Fruit fly (Drosophila melanogaster) whole organism, prepupa: Measurements from ENCODE around the gene Vps26.

ENCODE experiments used
- Blimp-1 ChIP-seq: fragments of 200-800 bp; sonication (Bioruptor generic); optimal IDR thresholded peaks from 3 replicates; lab custom pipeline; 2017; ENCODE audit warnings: missing biosample characterization, missing genetic modification characterization, mild to moderate bottlenecking, moderate library complexity, missing genetic modification reagents
- CG10631 ChIP-seq: fragments of 200-800 bp; sonication (Bioruptor generic); optimal IDR thresholded peaks from 2 replicates; lab custom pipeline; 2016; ENCODE audit warnings: missing biosample characterization, missing genetic modification characterization
- CG10669 ChIP-seq: fragments of 200-800 bp; sonication (Bioruptor generic); optimal IDR thresholded peaks from 3 replicates; lab custom pipeline; 2018; ENCODE audit warnings: missing biosample characterization, mild to moderate bottlenecking, missing genetic modification characterization, moderate library complexity
- CG11294 ChIP-seq: fragments of 200-800 bp; sonication (Bioruptor generic); IDR thresholded peaks from 2 replicates; pipeline ENCODE4 v1.3.6; 2022; ENCODE audit warnings: missing biosample characterization, missing genetic modification characterization
- CG11762 ChIP-seq: fragments of 200-800 bp; sonication (Bioruptor generic); optimal IDR thresholded peaks from 3 replicates; lab custom pipeline; 2016; ENCODE audit warnings: missing biosample characterization, missing genetic modification characterization; ENCODE audit not compliant: insufficient read depth
- CG15336 ChIP-seq: fragments of 200-800 bp; sonication (Bioruptor generic); IDR thresholded peaks from 2 replicates; pipeline ENCODE4 v1.3.6; 2022; ENCODE audit warnings: missing biosample characterization, missing genetic modification characterization
- CG31627 ChIP-seq: fragments of 200-800 bp; sonication (Bioruptor generic); optimal IDR thresholded peaks from 3 replicates; lab custom pipeline; 2016; ENCODE audit warnings: missing biosample characterization, missing genetic modification characterization
- CG32006 ChIP-seq: fragments of 200-800 bp; sonication (Bioruptor generic); optimal IDR thresholded peaks from 3 replicates; lab custom pipeline; 2017; ENCODE audit warnings: missing biosample characterization, mild to moderate bottlenecking, missing genetic modification characterization
- CG34406 ChIP-seq: fragments of 200-800 bp; sonication (Bioruptor generic); optimal IDR thresholded peaks from 3 replicates; lab custom pipeline; 2016; ENCODE audit warnings: missing biosample characterization, missing genetic modification characterization
- CG3919 ChIP-seq: fragments of 200-800 bp; sonication (Bioruptor generic); optimal IDR thresholded peaks from 3 replicates; lab custom pipeline; 2016; ENCODE audit warnings: missing biosample characterization, missing genetic modification characterization
- CG4318 ChIP-seq: fragments of 200-800 bp; sonication (Bioruptor generic); optimal IDR thresholded peaks from 3 replicates; lab custom pipeline; 2017; ENCODE audit warnings: missing biosample characterization, mild to moderate bottlenecking, missing genetic modification characterization
- CG6792 ChIP-seq: fragments of 200-800 bp; sonication (Bioruptor generic); optimal IDR thresholded peaks from 3 replicates; lab custom pipeline; 2016; ENCODE audit warnings: missing biosample characterization, missing genetic modification characterization
- CG6808 ChIP-seq: fragments of 200-800 bp; sonication (Bioruptor generic); optimal IDR thresholded peaks from 3 replicates; lab custom pipeline; 2017; ENCODE audit warnings: missing biosample characterization, missing genetic modification characterization, mild to moderate bottlenecking, moderate library complexity, missing genetic modification reagents
- CG6854 ChIP-seq: fragments of 200-800 bp; sonication (Bioruptor generic); optimal IDR thresholded peaks from 2 replicates; lab custom pipeline; 2017; ENCODE audit warnings: missing biosample characterization, mild to moderate bottlenecking, missing genetic modification characterization
- CG7368 ChIP-seq: fragments of 200-800 bp; sonication (Bioruptor generic); optimal IDR thresholded peaks from 3 replicates; lab custom pipeline; 2016; ENCODE audit warnings: missing biosample characterization, missing genetic modification characterization
- CG8119 ChIP-seq: fragments of 200-800 bp; sonication (Bioruptor generic); IDR thresholded peaks from 3 replicates; pipeline ENCODE4 v1.3.6; 2022; ENCODE audit warnings: missing biosample characterization, missing genetic modification characterization
- CG8319 ChIP-seq: fragments of 200-800 bp; sonication (Bioruptor generic); optimal IDR thresholded peaks from 3 replicates; lab custom pipeline; 2016; ENCODE audit warnings: missing biosample characterization, missing genetic modification characterization
- CG8632 ChIP-seq: fragments of 200-800 bp; sonication (Bioruptor generic); optimal IDR thresholded peaks from 3 replicates; lab custom pipeline; 2016; ENCODE audit warnings: missing biosample characterization, missing genetic modification characterization
- CG9139 ChIP-seq: fragments of 200-800 bp; sonication (Bioruptor generic); optimal IDR thresholded peaks from 3 replicates; lab custom pipeline; 2017; ENCODE audit warnings: missing biosample characterization, mild to moderate bottlenecking, missing genetic modification characterization
- Eip75B ChIP-seq: fragments of 200-800 bp; sonication (Bioruptor generic); optimal IDR thresholded peaks from 3 replicates; lab custom pipeline; 2016; ENCODE audit warnings: missing biosample characterization, missing genetic modification characterization
- Eip78C ChIP-seq: fragments of 200-800 bp; sonication (Bioruptor generic); peaks from one replicate; lab custom pipeline; 2016; ENCODE audit warnings: missing biosample characterization, missing genetic modification characterization
- Eip93F ChIP-seq: fragments of 200-800 bp; sonication (Bioruptor generic); optimal IDR thresholded peaks from 2 replicates; lab custom pipeline; 2016; ENCODE audit warnings: missing biosample characterization, mild to moderate bottlenecking, missing genetic modification characterization
- Ets21C ChIP-seq: fragments of 200-800 bp; sonication (Bioruptor generic); optimal IDR thresholded peaks from 3 replicates; lab custom pipeline; 2016; ENCODE audit warnings: missing biosample characterization, missing genetic modification characterization
- Ets96B ChIP-seq: fragments of 200-800 bp; optimal IDR thresholded peaks from 2 replicates; lab custom pipeline; 2019; ENCODE audit warnings: missing biosample characterization, mild to moderate bottlenecking, missing genetic modification characterization, moderate library complexity
- Hr39 ChIP-seq: fragments of 200-800 bp; sonication (Bioruptor generic); optimal IDR thresholded peaks from 2 replicates; lab custom pipeline; 2016; ENCODE audit warnings: missing biosample characterization, missing genetic modification characterization
- Hr4 ChIP-seq: fragments of 200-800 bp; sonication (Bioruptor generic); optimal IDR thresholded peaks from 3 replicates; lab custom pipeline; 2016; ENCODE audit warnings: missing biosample characterization, missing genetic modification characterization
- Lpt ChIP-seq: fragments of 200-800 bp; sonication (Bioruptor generic); optimal IDR thresholded peaks from 3 replicates; lab custom pipeline; 2016; ENCODE audit warnings: missing biosample characterization, missing genetic modification characterization
- Met ChIP-seq: fragments of 200-800 bp; sonication (Bioruptor generic); optimal IDR thresholded peaks from 3 replicates; lab custom pipeline; 2016; ENCODE audit warnings: missing biosample characterization, missing genetic modification characterization
- OdsH ChIP-seq: fragments of 200-800 bp; sonication (Bioruptor generic); optimal IDR thresholded peaks from 3 replicates; lab custom pipeline; 2016; ENCODE audit warnings: missing biosample characterization, missing genetic modification characterization
- Smox ChIP-seq: fragments of 200-800 bp; sonication (Bioruptor generic); optimal IDR thresholded peaks from 3 replicates; lab custom pipeline; 2016; ENCODE audit warnings: missing biosample characterization, missing genetic modification characterization
- Sox102F ChIP-seq: fragments of 200-800 bp; sonication (Bioruptor generic); optimal IDR thresholded peaks from 2 replicates; lab custom pipeline; 2016; ENCODE audit warnings: missing biosample characterization, mild to moderate bottlenecking, missing genetic modification characterization
- Sox14 ChIP-seq: fragments of 200-800 bp; sonication (Bioruptor generic); optimal IDR thresholded peaks from 3 replicates; lab custom pipeline; 2016; ENCODE audit warnings: missing biosample characterization, missing genetic modification characterization
- achi ChIP-seq: fragments of 200-800 bp; sonication (Bioruptor generic); optimal IDR thresholded peaks from 3 replicates; lab custom pipeline; 2016; ENCODE audit warnings: missing biosample characterization, missing genetic modification characterization
- acj6 ChIP-seq: fragments of 200-800 bp; sonication (Bioruptor generic); optimal IDR thresholded peaks from 3 replicates; lab custom pipeline; 2016; ENCODE audit warnings: missing biosample characterization, missing genetic modification characterization
- dsx ChIP-seq: fragments of 200-800 bp; optimal IDR thresholded peaks from 3 replicates; lab custom pipeline; 2019; ENCODE audit warnings: missing biosample characterization, mild to moderate bottlenecking, missing genetic modification characterization, moderate library complexity; ENCODE audit not compliant: poor library complexity, severe bottlenecking
- eg ChIP-seq: fragments of 200-800 bp; sonication (Bioruptor generic); IDR thresholded peaks from 3 replicates; pipeline ENCODE4 v1.3.6; 2022; ENCODE audit warnings: missing biosample characterization, missing genetic modification characterization
- fd59A ChIP-seq: fragments of 200-800 bp; sonication (Bioruptor generic); optimal IDR thresholded peaks from 2 replicates; lab custom pipeline; 2017; ENCODE audit warnings: missing biosample characterization, mild to moderate bottlenecking, missing genetic modification characterization, missing genetic modification reagents
- fkh ChIP-seq: fragments of 200-800 bp; sonication (Bioruptor generic); optimal IDR thresholded peaks from 3 replicates; lab custom pipeline; 2017; ENCODE audit warnings: missing biosample characterization, mild to moderate bottlenecking, missing genetic modification characterization, moderate library complexity
- net ChIP-seq: fragments of 200-800 bp; sonication (Bioruptor generic); optimal IDR thresholded peaks from 3 replicates; lab custom pipeline; 2016; ENCODE audit warnings: missing biosample characterization, missing genetic modification characterization
- pdm3 ChIP-seq: fragments of 200-800 bp; sonication (Bioruptor generic); optimal IDR thresholded peaks from 3 replicates; lab custom pipeline; 2016; ENCODE audit warnings: missing biosample characterization, missing genetic modification characterization
- salr ChIP-seq, 2 experiments: fragments of 200-800 bp; sonication (Bioruptor generic); optimal IDR thresholded peaks; 3 replicates each; lab custom pipeline; 2016 to 2018; ENCODE audit warnings: missing biosample characterization in 2 of 2, missing genetic modification characterization in 2 of 2, mild to moderate bottlenecking in 1 of 2
- spab ChIP-seq: fragments of 200-800 bp; sonication (Bioruptor generic); optimal IDR thresholded peaks from 2 replicates; lab custom pipeline; 2017; ENCODE audit warnings: missing biosample characterization, mild to moderate bottlenecking, missing genetic modification characterization, missing genetic modification reagents
- svp ChIP-seq: fragments of 200-800 bp; sonication (Bioruptor generic); peaks from one replicate; lab custom pipeline; 2016; ENCODE audit warnings: missing biosample characterization, missing genetic modification characterization
- topi ChIP-seq: fragments of 200-800 bp; sonication (Bioruptor generic); optimal IDR thresholded peaks from 3 replicates; lab custom pipeline; 2016; ENCODE audit warnings: missing biosample characterization, missing genetic modification characterization

Vps26 gene

DNA sequence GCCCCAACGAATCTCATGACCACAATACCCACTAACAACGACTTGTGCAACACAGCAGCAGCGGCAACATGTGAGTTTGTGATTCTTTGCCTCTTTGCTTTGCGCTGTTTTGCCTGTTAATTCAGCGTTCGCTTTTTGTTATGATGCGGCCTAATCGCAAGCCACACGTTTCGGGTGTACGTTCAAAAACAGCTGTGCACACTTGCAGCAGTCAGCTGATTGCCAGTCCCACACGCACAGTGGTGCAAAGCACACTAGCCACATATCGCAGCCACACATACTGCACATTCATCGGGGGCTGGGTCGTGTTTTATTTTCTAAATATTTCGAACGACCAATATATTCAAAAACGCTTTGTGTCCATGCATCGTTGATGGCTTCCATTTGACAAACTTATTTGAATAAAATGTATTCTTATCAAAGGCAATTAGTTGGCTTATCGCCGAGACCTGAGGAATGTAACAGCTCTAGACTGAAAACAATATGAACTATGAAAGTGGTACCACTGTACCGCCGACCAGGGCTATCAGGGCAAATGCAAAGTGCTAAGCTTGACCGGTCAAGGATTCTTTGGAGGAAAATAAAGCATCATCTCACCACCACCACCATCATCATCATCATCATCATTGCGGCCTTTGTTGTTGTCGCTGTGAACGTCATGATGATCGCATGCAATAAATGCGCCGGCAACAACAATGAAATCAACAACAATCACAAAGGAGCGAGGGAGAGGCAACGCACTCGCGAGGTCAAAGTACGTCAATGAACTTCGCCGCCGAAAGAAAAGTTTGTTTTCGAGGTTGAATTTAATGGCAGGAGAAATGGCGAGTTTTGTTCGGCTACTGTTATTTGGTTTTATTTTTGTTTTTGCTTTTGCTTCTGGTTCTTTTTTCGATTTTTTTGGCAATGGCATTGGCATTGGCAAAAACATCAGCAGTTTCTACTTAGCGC is 47.5 kb upstream of the Vps26 start (continued):
- TF ChIP-seq Eip78C (GFP tag; lab: Kevin White, UChicago), result peak; percentile 91
- TF ChIP-seq OdsH (GFP tag; lab: Kevin White, UChicago), result peak; percentile 53
- peak; percentile 73 for TF ChIP-seq net (GFP tag; lab: Kevin White, UChicago)
- TF ChIP-seq Blimp-1 (GFP tag; lab: Kevin White, UChicago), result no peak
- peak; percentile 67 for TF ChIP-seq CG3919 (GFP tag; lab: Kevin White, UChicago)
- peak; percentile 48 for TF ChIP-seq fd59A (GFP tag; lab: Kevin White, UChicago)
- TF ChIP-seq Eip75B (GFP tag; lab: Kevin White, UChicago), result peak; percentile 77
- TF ChIP-seq CG11294 (GFP tag; lab: Robert Waterston, UW), result no peak; the same call in 1 of the 2 replicates
- peak; percentile 73 for TF ChIP-seq pdm3 (GFP tag; lab: Kevin White, UChicago)
- no peak for TF ChIP-seq Eip93F (GFP tag; lab: Kevin White, UChicago)
- TF ChIP-seq topi (GFP tag; lab: Kevin White, UChicago), result peak; percentile 66
- TF ChIP-seq Hr39 (GFP tag; lab: Kevin White, UChicago), result peak; percentile 62
- peak; percentile 60 for TF ChIP-seq Smox (GFP tag; lab: Kevin White, UChicago)
- TF ChIP-seq CG9139 (GFP tag; lab: Kevin White, UChicago), result peak; percentile 23
- peak; percentile 52 for TF ChIP-seq CG8119 (GFP tag; lab: Robert Waterston, UW)
- TF ChIP-seq Hr4 (GFP tag; lab: Kevin White, UChicago), result peak; percentile 50
- TF ChIP-seq CG15336, result no peak
- peak; percentile 63 for TF ChIP-seq Sox102F (GFP tag; lab: Kevin White, UChicago)
- TF ChIP-seq CG6792, result peak; percentile 44
- TF ChIP-seq spab (GFP tag; lab: Kevin White, UChicago), result peak; percentile 18
- TF ChIP-seq Met (GFP tag; lab: Kevin White, UChicago), result peak; percentile 73

DNA sequence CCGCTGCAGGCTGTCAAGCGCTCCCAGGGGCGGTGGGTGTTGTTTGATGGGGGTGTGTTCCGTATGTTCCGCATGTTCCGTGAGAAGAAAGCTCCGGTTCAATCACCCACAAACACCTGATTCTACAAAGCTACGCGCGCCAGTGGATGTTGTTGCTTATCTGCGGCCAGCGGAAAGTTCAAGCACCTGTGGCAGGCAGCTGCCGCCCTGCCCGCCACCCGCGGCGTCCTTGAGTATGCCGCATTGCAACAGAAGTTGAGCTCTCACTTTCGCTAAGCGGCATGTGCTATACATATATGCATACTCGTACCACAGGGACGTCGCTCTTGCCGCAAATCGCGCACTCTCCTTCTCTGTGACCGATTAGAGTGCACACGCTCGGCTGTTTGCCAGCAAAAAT is 45.6 kb upstream of the Vps26 start:
- TF ChIP-seq CG3919 (GFP tag; lab: Kevin White, UChicago) (no peak), spab (GFP tag; lab: Kevin White, UChicago) (no peak), CG9139 (GFP tag; lab: Kevin White, UChicago) (no peak), achi (GFP tag; lab: Kevin White, UChicago) (no peak), Sox102F (GFP tag; lab: Kevin White, UChicago) (no peak), Eip93F (GFP tag; lab: Kevin White, UChicago) (no peak), Sox14 (GFP tag; lab: Kevin White, UChicago) (no peak), CG31627 (no peak), CG8632 (no peak), CG15336 (no peak), CG4318 (GFP tag; lab: Kevin White, UChicago) (no peak), Ets21C (GFP tag; lab: Kevin White, UChicago) (no peak), eg (GFP tag; lab: Robert Waterston, UW) (0 out of 3 replicates have a peak, but pooled peaks have one; percentile 29), dsx (GFP tag; lab: Kevin White, UChicago) (no peak), CG7368 (GFP tag; lab: Kevin White, UChicago) (no peak), Ets96B (tag; lab: Kevin White, UChicago) (no peak), CG10631 (no peak), Lpt (GFP tag; lab: Kevin White, UChicago) (peak; percentile 37), Eip75B (GFP tag; lab: Kevin White, UChicago) (no peak), Blimp-1 (GFP tag; lab: Kevin White, UChicago) (no peak), CG6808 (no peak), CG10669 (no peak), CG34406 (GFP tag; lab: Kevin White, UChicago) (no peak), salr (GFP tag; optimal IDR thresholded peaks at IDR 0.05; lab: Kevin White, UChicago) (no peak), pdm3 (GFP tag; lab: Kevin White, UChicago) (no peak), topi (GFP tag; lab: Kevin White, UChicago) (no peak), CG6854 (no peak), fkh (GFP tag; lab: Kevin White, UChicago) (peak; percentile 48), acj6 (GFP tag; lab: Kevin White, UChicago) (no peak), CG32006 (GFP tag; lab: Kevin White, UChicago) (no peak), CG8319 (GFP tag; lab: Kevin White, UChicago) (no peak), svp (GFP tag; lab: Kevin White, UChicago) (peak; percentile 75), CG11762 (GFP tag; lab: Kevin White, UChicago) (no peak)
- TF ChIP-seq, all 60 proteins: peak for 4
